Worm (Caenorhabditis elegans) whole organism, L1 larva: Measurements from ENCODE around the gene tmem-231.

Experiments
- aly-2 ChIP-seq: fragments of 150-350 bp; optimal IDR thresholded peaks from 2 replicates; lab custom pipeline; 2014; ENCODE audit warnings: missing biosample characterization, missing genetic modification characterization
- tlp-1 ChIP-seq: fragments of 150-350 bp; optimal IDR thresholded peaks from 2 replicates; lab custom pipeline; 2014; ENCODE audit warnings: missing biosample characterization, missing genetic modification characterization
- unc-130 ChIP-seq: fragments of 150-350 bp; optimal IDR thresholded peaks from 2 replicates; lab custom pipeline; 2017; ENCODE audit warnings: missing biosample characterization, missing genetic modification characterization, inconsistent platforms
- zip-4 ChIP-seq: fragments of 200-800 bp; sonication (Bioruptor generic); optimal IDR thresholded peaks from 2 replicates; lab custom pipeline; 2018; ENCODE audit warnings: mild to moderate bottlenecking, missing genetic modification characterization, moderate library complexity, missing compliant biosample characterization

DNA sequence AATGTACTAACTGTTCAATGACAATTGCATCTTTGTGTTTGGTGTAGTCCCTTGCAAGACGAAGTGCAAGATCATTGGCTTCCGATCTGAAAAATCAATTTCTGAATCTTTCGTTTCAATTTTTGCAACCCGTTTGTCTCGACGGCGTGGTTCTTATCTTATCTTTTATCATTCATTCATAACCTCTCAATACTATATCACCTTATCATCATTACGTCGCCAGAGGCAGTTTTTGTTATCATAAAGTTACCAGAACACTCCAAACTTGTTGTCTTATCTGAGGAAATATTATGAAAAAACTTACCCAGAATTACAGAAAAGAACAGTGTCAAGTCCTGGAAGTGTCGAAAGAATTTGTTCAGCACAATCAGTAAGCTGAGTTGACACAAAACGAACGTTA, 23.9 kb downstream of the tmem-231 start:
- TF ChIP-seq zip-4 (no peak), aly-2 (tag; lab: Kevin White, UChicago) (no peak), unc-130 (tag; lab: Kevin White, UChicago) (no peak), tlp-1 (tag; lab: Kevin White, UChicago) (no peak)
